Worm (Caenorhabditis elegans) whole organism, young adult: ENCODE results near the gene dhs-16.

Experiments
- F39B2.1 ChIP-seq: fragments of 200-800 bp; sonication (Bioruptor generic); IDR thresholded peaks from 2 replicates; pipeline ENCODE4 v1.3.6; 2022; ENCODE audit warnings: missing genetic modification reagents, missing genetic modification characterization, missing compliant biosample characterization
- F49E8.2 ChIP-seq: sonication (generic microtip); optimal IDR thresholded peaks from 3 replicates; lab custom pipeline; 2017; ENCODE audit warnings: missing genetic modification characterization, mild to moderate bottlenecking, missing compliant biosample characterization, antibody characterized with exemption, moderate library complexity; ENCODE audit not compliant: insufficient read depth
- Y67H2A.10 ChIP-seq: fragments of 200-800 bp; sonication (Bioruptor generic); conservative IDR thresholded peaks from 2 replicates; pipeline ENCODE4 v1.3.6; 2022; ENCODE audit warnings: missing genetic modification reagents, missing genetic modification characterization, missing compliant biosample characterization
- Y79H2A.3 ChIP-seq: fragments of 200-800 bp; sonication (Bioruptor generic); conservative IDR thresholded peaks from 2 replicates; pipeline ENCODE4 v1.3.6; 2022; ENCODE audit warnings: missing genetic modification reagents, missing genetic modification characterization, missing compliant biosample characterization
- atf-7 ChIP-seq: sonication (generic microtip); optimal IDR thresholded peaks from 2 replicates; lab custom pipeline; 2017; ENCODE audit warnings: mild to moderate bottlenecking, missing genetic modification characterization, missing compliant biosample characterization
- cebp-2 ChIP-seq: fragments of 200-800 bp; sonication (Bioruptor generic); IDR thresholded peaks from 2 replicates; pipeline ENCODE4 v1.3.6; 2022; ENCODE audit warnings: missing genetic modification characterization, missing compliant biosample characterization
- ets-4 ChIP-seq: fragments of 200-800 bp; sonication (Bioruptor generic); optimal IDR thresholded peaks from 2 replicates; lab custom pipeline; 2018; ENCODE audit warnings: mild to moderate bottlenecking, missing genetic modification characterization, missing compliant biosample characterization
- hmg-1.2 ChIP-seq: fragments of 200-800 bp; sonication (Bioruptor generic); IDR thresholded peaks from 2 replicates; pipeline ENCODE4 v1.3.6; 2022; ENCODE audit warnings: missing genetic modification reagents, missing genetic modification characterization, missing compliant biosample characterization
- lag-1 ChIP-seq: fragments of 200-800 bp; sonication (Bioruptor generic); IDR thresholded peaks from 2 replicates; pipeline ENCODE4 v1.3.6; 2022; ENCODE audit warnings: missing genetic modification reagents, missing genetic modification characterization, missing compliant biosample characterization
- lin-40 ChIP-seq: sonication (generic microtip); optimal IDR thresholded peaks from 2 replicates; lab custom pipeline; 2016; ENCODE audit warnings: missing genetic modification characterization, mild to moderate bottlenecking, missing compliant biosample characterization, missing genotype, missing genetic modification reagents
- tbx-9 ChIP-seq: sonication (generic microtip); optimal IDR thresholded peaks from 2 replicates; lab custom pipeline; 2016; ENCODE audit warnings: borderline replicate concordance, missing genetic modification characterization, inconsistent platforms, missing compliant biosample characterization
- unc-62 ChIP-seq: fragments of 150-350 bp; optimal IDR thresholded peaks from 2 replicates; lab custom pipeline; 2014; ENCODE audit warnings: missing biosample characterization, missing genetic modification reagents, missing genetic modification characterization
- ztf-26 ChIP-seq: sonication (generic microtip); optimal IDR thresholded peaks from 2 replicates; lab custom pipeline; 2017; ENCODE audit warnings: missing genetic modification characterization, missing compliant biosample characterization

ce11 chrV:5953086-5953485, 30.5 kb upstream of the dhs-16 start:
- TF ChIP-seq tbx-9 (tag; lab: Kevin White, UChicago), result no peak
- no peak for TF ChIP-seq unc-62 (GFP tag; lab: Kevin White, UChicago)
- no peak for TF ChIP-seq cebp-2 (GFP tag; lab: Robert Waterston, UW)
- no peak for TF ChIP-seq lag-1
- no peak for TF ChIP-seq ztf-26 (tag; lab: Kevin White, UChicago)
- no peak for TF ChIP-seq lin-40 (tag; lab: Kevin White, UChicago)
- no peak for TF ChIP-seq atf-7 (tag; lab: Kevin White, UChicago)
- TF ChIP-seq F39B2.1 (GFP tag; lab: Robert Waterston, UW), result no peak
- TF ChIP-seq Y67H2A.10 (GFP tag; lab: Robert Waterston, UW), result no peak
- TF ChIP-seq hmg-1.2 (GFP tag; lab: Robert Waterston, UW), result no peak
- TF ChIP-seq Y79H2A.3 (GFP tag; lab: Robert Waterston, UW), result no peak
- no peak for TF ChIP-seq F49E8.2 (tag; lab: Kevin White, UChicago)
- no peak for TF ChIP-seq ets-4 (GFP tag; lab: Kevin White, UChicago)
